Worm (Caenorhabditis elegans): Measurements from ENCODE around the gene cyp-37A1.

DNA sequence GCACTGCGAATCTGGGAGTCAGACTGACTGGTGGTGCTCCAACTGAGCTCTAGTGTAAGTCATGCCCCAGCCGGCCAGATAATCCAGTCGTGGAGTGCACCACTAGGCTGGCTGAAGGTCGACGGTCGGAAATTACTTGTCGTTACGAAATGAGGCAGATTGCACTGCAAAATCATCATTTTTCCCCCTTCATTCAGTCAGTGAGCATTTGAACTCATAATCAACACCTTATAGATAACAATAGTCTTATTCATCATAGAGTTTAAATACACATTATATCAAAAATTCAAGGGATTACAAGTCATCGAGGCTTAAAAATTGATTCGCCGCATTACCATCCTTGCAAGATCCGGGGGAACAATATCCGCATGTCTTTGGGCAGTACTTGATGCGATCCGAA, 34.9 kb downstream of the cyp-37A1 start:
- TF ChIP-seq elt-2 (tag; optimal IDR thresholded peaks at IDR 0.05) (no peak), dmd-4 (tag; optimal IDR thresholded peaks at IDR 0.05; ENCODE audit: borderline replicate concordance) (no peak), ama-1 (optimal IDR thresholded peaks at IDR 0.05) (no peak), pqm-1 (tag; optimal IDR thresholded peaks at IDR 0.05) (no peak), rnt-1 (tag; optimal IDR thresholded peaks at IDR 0.05) (no peak), zip-5 (tag; optimal IDR thresholded peaks at IDR 0.05) (no peak), ref-2 (tag; optimal IDR thresholded peaks at IDR 0.05) (no peak), pax-1 (tag; optimal IDR thresholded peaks at IDR 0.05) (no peak), nfya-1 (tag; optimal IDR thresholded peaks at IDR 0.05) (no peak), npax-4 (tag; optimal IDR thresholded peaks at IDR 0.05) (no peak), lin-11 (tag; optimal IDR thresholded peaks at IDR 0.05) (no peak), unc-86 (tag; optimal IDR thresholded peaks at IDR 0.05) (no peak)

Measured in whole organism, late embryonic.